Worm (Caenorhabditis elegans) whole organism, young adult: Measurements from ENCODE around the gene F39F10.2.

ENCODE experiments used
- B0261.1 ChIP-seq: sonication (generic microtip); optimal IDR thresholded peaks from 2 replicates; lab custom pipeline; 2016; ENCODE audit warnings: mild to moderate bottlenecking, missing genetic modification characterization, moderate library complexity, missing compliant biosample characterization
- akir-1 ChIP-seq: fragments of 200-800 bp; sonication (Bioruptor generic); optimal IDR thresholded peaks from 2 replicates; lab custom pipeline; 2018; ENCODE audit warnings: mild to moderate bottlenecking, missing genetic modification characterization, moderate library complexity, missing compliant biosample characterization
- bed-2 ChIP-seq: fragments of 200-800 bp; sonication (Bioruptor generic); IDR thresholded peaks from 2 replicates; pipeline ENCODE4 v1.3.6; 2022; ENCODE audit warnings: missing genetic modification reagents, missing genetic modification characterization, missing compliant biosample characterization
- ccch-3 ChIP-seq: fragments of 200-800 bp; sonication (Bioruptor generic); optimal IDR thresholded peaks from 2 replicates; lab custom pipeline; 2018; ENCODE audit warnings: mild to moderate bottlenecking, missing genetic modification characterization, missing compliant biosample characterization
- him-1 ChIP-seq: sonication (generic microtip); optimal IDR thresholded peaks from 2 replicates; lab custom pipeline; 2016; ENCODE audit warnings: missing genotype, missing genetic modification reagents, missing genetic modification characterization, missing compliant biosample characterization
- nfya-1 ChIP-seq: sonication (generic microtip); optimal IDR thresholded peaks from 2 replicates; lab custom pipeline; 2017; ENCODE audit warnings: antibody characterized with exemption, missing compliant biosample characterization, missing genetic modification characterization, borderline replicate concordance; ENCODE audit not compliant: insufficient read depth
- nfyb-1 ChIP-seq: fragments of 200-800 bp; sonication (Bioruptor generic); IDR thresholded peaks from 2 replicates; pipeline ENCODE4 v1.3.6; 2022; ENCODE audit warnings: missing genetic modification reagents, missing genetic modification characterization, missing compliant biosample characterization
- nhr-120 ChIP-seq: fragments of 200-800 bp; sonication (Bioruptor generic); IDR thresholded peaks from 2 replicates; pipeline ENCODE4 v1.3.6; 2022; ENCODE audit warnings: missing genetic modification characterization, missing compliant biosample characterization
- pbrm-1 ChIP-seq: fragments of 200-800 bp; sonication (Bioruptor generic); IDR thresholded peaks from 2 replicates; pipeline ENCODE4 v1.3.6; 2022; ENCODE audit warnings: missing genetic modification reagents, missing genetic modification characterization, missing compliant biosample characterization
- pha-4 ChIP-seq: fragments of 150-350 bp; sonication (generic microtip); optimal IDR thresholded peaks from 2 replicates; lab custom pipeline; 2014; ENCODE audit warnings: missing biosample characterization, missing genetic modification reagents, missing genetic modification characterization
- snpc-4 ChIP-seq, 5 experiments: fragments of 150-350 bp in 1 of 5; sonication (generic microtip) in 4 of 5; optimal IDR thresholded peaks; 2 replicates each; lab custom pipeline; 2014 to 2018; ENCODE audit warnings: missing genetic modification characterization in 5 of 5, missing biosample characterization in 3 of 5, antibody characterized with exemption in 2 of 5, mild to moderate bottlenecking in 2 of 5, missing compliant biosample characterization in 2 of 5, missing genotype in 2 of 5, moderate library complexity in 2 of 5, missing genetic modification reagents in 1 of 5
- unc-130 ChIP-seq: sonication (generic microtip); optimal IDR thresholded peaks from 2 replicates; lab custom pipeline; 2016; ENCODE audit warnings: missing genetic modification reagents, missing genetic modification characterization, missing compliant biosample characterization
- unc-62 ChIP-seq: fragments of 150-350 bp; optimal IDR thresholded peaks from 2 replicates; lab custom pipeline; 2014; ENCODE audit warnings: missing biosample characterization, missing genetic modification reagents, missing genetic modification characterization
- ztf-28 ChIP-seq: fragments of 200-800 bp; sonication (Bioruptor generic); IDR thresholded peaks from 2 replicates; pipeline ENCODE4 v1.3.6; 2022; ENCODE audit warnings: missing genetic modification reagents, missing genetic modification characterization, missing compliant biosample characterization

- TF ChIP-seq nhr-120 (GFP tag; lab: Robert Waterston, UW) (no peak), akir-1 (no peak), nfyb-1 (no peak), snpc-4 (GFP tag; optimal IDR thresholded peaks at IDR 0.05; lab: Kevin White, UChicago) (no peak), snpc-4 (tag; optimal IDR thresholded peaks at IDR 0.05; lab: Kevin White, UChicago) (no peak), unc-130 (no peak), nfya-1 (tag; lab: Kevin White, UChicago) (no peak), him-1 (no peak), bed-2 (GFP tag; lab: Robert Waterston, UW) (no peak), ccch-3 (GFP tag; lab: Kevin White, UChicago) (no peak), ztf-28 (GFP tag; lab: Robert Waterston, UW) (no peak), B0261.1 (tag; lab: Kevin White, UChicago) (no peak), unc-62 (no peak), pha-4 (tag; lab: Kevin White, UChicago) (no peak), pbrm-1 (GFP tag; lab: Robert Waterston, UW) (no peak)
Measured at ce11 chrX:16923636-16924035, 29.0 kb downstream of the F39F10.2 start, which contains the start of gene C30E1.4.
